Fruit fly (Drosophila melanogaster) whole organism, prepupa: Measurements from ENCODE around the gene CG15717.

Source experiments
- Blimp-1 ChIP-seq: fragments of 200-800 bp; sonication (Bioruptor generic); optimal IDR thresholded peaks from 3 replicates; lab custom pipeline; 2017; ENCODE audit warnings: missing biosample characterization, missing genetic modification characterization, mild to moderate bottlenecking, moderate library complexity, missing genetic modification reagents
- CG10631 ChIP-seq: fragments of 200-800 bp; sonication (Bioruptor generic); optimal IDR thresholded peaks from 2 replicates; lab custom pipeline; 2016; ENCODE audit warnings: missing biosample characterization, missing genetic modification characterization
- CG10669 ChIP-seq: fragments of 200-800 bp; sonication (Bioruptor generic); optimal IDR thresholded peaks from 3 replicates; lab custom pipeline; 2018; ENCODE audit warnings: missing biosample characterization, mild to moderate bottlenecking, missing genetic modification characterization, moderate library complexity
- CG11294 ChIP-seq: fragments of 200-800 bp; sonication (Bioruptor generic); IDR thresholded peaks from 2 replicates; pipeline ENCODE4 v1.3.6; 2022; ENCODE audit warnings: missing biosample characterization, missing genetic modification characterization
- CG11762 ChIP-seq: fragments of 200-800 bp; sonication (Bioruptor generic); optimal IDR thresholded peaks from 3 replicates; lab custom pipeline; 2016; ENCODE audit warnings: missing biosample characterization, missing genetic modification characterization; ENCODE audit not compliant: insufficient read depth
- CG1621 ChIP-seq: fragments of 200-800 bp; sonication (Bioruptor generic); optimal IDR thresholded peaks from 3 replicates; lab custom pipeline; 2018; ENCODE audit warnings: missing biosample characterization, mild to moderate bottlenecking, missing genetic modification characterization
- CG16779 ChIP-seq: fragments of 200-800 bp; sonication (Bioruptor generic); optimal IDR thresholded peaks from 3 replicates; lab custom pipeline; 2017; ENCODE audit warnings: missing biosample characterization, mild to moderate bottlenecking, missing genetic modification characterization
- CG3032 ChIP-seq: fragments of 200-800 bp; optimal IDR thresholded peaks from 2 replicates; lab custom pipeline; 2019; ENCODE audit warnings: missing biosample characterization, mild to moderate bottlenecking, missing genetic modification characterization, moderate library complexity
- CG31627 ChIP-seq: fragments of 200-800 bp; sonication (Bioruptor generic); optimal IDR thresholded peaks from 3 replicates; lab custom pipeline; 2016; ENCODE audit warnings: missing biosample characterization, missing genetic modification characterization
- CG32006 ChIP-seq: fragments of 200-800 bp; sonication (Bioruptor generic); optimal IDR thresholded peaks from 3 replicates; lab custom pipeline; 2017; ENCODE audit warnings: missing biosample characterization, mild to moderate bottlenecking, missing genetic modification characterization
- CG34406 ChIP-seq: fragments of 200-800 bp; sonication (Bioruptor generic); optimal IDR thresholded peaks from 3 replicates; lab custom pipeline; 2016; ENCODE audit warnings: missing biosample characterization, missing genetic modification characterization
- CG4318 ChIP-seq: fragments of 200-800 bp; sonication (Bioruptor generic); optimal IDR thresholded peaks from 3 replicates; lab custom pipeline; 2017; ENCODE audit warnings: missing biosample characterization, mild to moderate bottlenecking, missing genetic modification characterization
- CG6163 ChIP-seq: fragments of 200-800 bp; sonication (Bioruptor generic); IDR thresholded peaks from 3 replicates; pipeline ENCODE4 v1.3.6; 2022; ENCODE audit warnings: missing biosample characterization, missing genetic modification characterization
- CG6276 ChIP-seq: fragments of 200-800 bp; sonication (Bioruptor generic); optimal IDR thresholded peaks from 2 replicates; lab custom pipeline; 2017; ENCODE audit warnings: missing biosample characterization, mild to moderate bottlenecking, missing genetic modification characterization
- CG6792 ChIP-seq: fragments of 200-800 bp; sonication (Bioruptor generic); optimal IDR thresholded peaks from 3 replicates; lab custom pipeline; 2016; ENCODE audit warnings: missing biosample characterization, missing genetic modification characterization
- CG6808 ChIP-seq: fragments of 200-800 bp; sonication (Bioruptor generic); optimal IDR thresholded peaks from 3 replicates; lab custom pipeline; 2017; ENCODE audit warnings: missing biosample characterization, missing genetic modification characterization, mild to moderate bottlenecking, moderate library complexity, missing genetic modification reagents
- CG6854 ChIP-seq: fragments of 200-800 bp; sonication (Bioruptor generic); optimal IDR thresholded peaks from 2 replicates; lab custom pipeline; 2017; ENCODE audit warnings: missing biosample characterization, mild to moderate bottlenecking, missing genetic modification characterization
- CG8119 ChIP-seq: fragments of 200-800 bp; sonication (Bioruptor generic); IDR thresholded peaks from 3 replicates; pipeline ENCODE4 v1.3.6; 2022; ENCODE audit warnings: missing biosample characterization, missing genetic modification characterization
- CG8632 ChIP-seq: fragments of 200-800 bp; sonication (Bioruptor generic); optimal IDR thresholded peaks from 3 replicates; lab custom pipeline; 2016; ENCODE audit warnings: missing biosample characterization, missing genetic modification characterization
- CG9139 ChIP-seq: fragments of 200-800 bp; sonication (Bioruptor generic); optimal IDR thresholded peaks from 3 replicates; lab custom pipeline; 2017; ENCODE audit warnings: missing biosample characterization, mild to moderate bottlenecking, missing genetic modification characterization
- Eip75B ChIP-seq: fragments of 200-800 bp; sonication (Bioruptor generic); optimal IDR thresholded peaks from 3 replicates; lab custom pipeline; 2016; ENCODE audit warnings: missing biosample characterization, missing genetic modification characterization
- Ets21C ChIP-seq: fragments of 200-800 bp; sonication (Bioruptor generic); optimal IDR thresholded peaks from 3 replicates; lab custom pipeline; 2016; ENCODE audit warnings: missing biosample characterization, missing genetic modification characterization
- Gug ChIP-seq: fragments of 200-800 bp; sonication (Bioruptor generic); IDR thresholded peaks from 2 replicates; pipeline ENCODE4 v1.3.6; 2022; ENCODE audit warnings: missing biosample characterization, missing genetic modification characterization
- Hr38 ChIP-seq: sonication (Bioruptor generic); optimal IDR thresholded peaks from 2 replicates; lab custom pipeline; 2016; ENCODE audit warnings: missing biosample characterization, missing genetic modification characterization
- Hr39 ChIP-seq: fragments of 200-800 bp; sonication (Bioruptor generic); optimal IDR thresholded peaks from 2 replicates; lab custom pipeline; 2016; ENCODE audit warnings: missing biosample characterization, missing genetic modification characterization
- Hr4 ChIP-seq: fragments of 200-800 bp; sonication (Bioruptor generic); optimal IDR thresholded peaks from 3 replicates; lab custom pipeline; 2016; ENCODE audit warnings: missing biosample characterization, missing genetic modification characterization
- Lpt ChIP-seq: fragments of 200-800 bp; sonication (Bioruptor generic); optimal IDR thresholded peaks from 3 replicates; lab custom pipeline; 2016; ENCODE audit warnings: missing biosample characterization, missing genetic modification characterization
- Met ChIP-seq: fragments of 200-800 bp; sonication (Bioruptor generic); optimal IDR thresholded peaks from 3 replicates; lab custom pipeline; 2016; ENCODE audit warnings: missing biosample characterization, missing genetic modification characterization
- Smox ChIP-seq: fragments of 200-800 bp; sonication (Bioruptor generic); optimal IDR thresholded peaks from 3 replicates; lab custom pipeline; 2016; ENCODE audit warnings: missing biosample characterization, missing genetic modification characterization
- Sox14 ChIP-seq: fragments of 200-800 bp; sonication (Bioruptor generic); optimal IDR thresholded peaks from 3 replicates; lab custom pipeline; 2016; ENCODE audit warnings: missing biosample characterization, missing genetic modification characterization
- achi ChIP-seq: fragments of 200-800 bp; sonication (Bioruptor generic); optimal IDR thresholded peaks from 3 replicates; lab custom pipeline; 2016; ENCODE audit warnings: missing biosample characterization, missing genetic modification characterization
- dac ChIP-seq: fragments of 200-800 bp; sonication (Bioruptor generic); optimal IDR thresholded peaks from 2 replicates; lab custom pipeline; 2017; ENCODE audit warnings: missing biosample characterization, mild to moderate bottlenecking, missing genetic modification characterization
- dsx ChIP-seq: fragments of 200-800 bp; optimal IDR thresholded peaks from 3 replicates; lab custom pipeline; 2019; ENCODE audit warnings: missing biosample characterization, mild to moderate bottlenecking, missing genetic modification characterization, moderate library complexity; ENCODE audit not compliant: poor library complexity, severe bottlenecking
- eg ChIP-seq: fragments of 200-800 bp; sonication (Bioruptor generic); IDR thresholded peaks from 3 replicates; pipeline ENCODE4 v1.3.6; 2022; ENCODE audit warnings: missing biosample characterization, missing genetic modification characterization
- esn ChIP-seq: fragments of 200-800 bp; sonication (Bioruptor generic); optimal IDR thresholded peaks from 2 replicates; lab custom pipeline; 2016; ENCODE audit warnings: missing biosample characterization, mild to moderate bottlenecking, missing genetic modification characterization, moderate library complexity
- fkh ChIP-seq: fragments of 200-800 bp; sonication (Bioruptor generic); optimal IDR thresholded peaks from 3 replicates; lab custom pipeline; 2017; ENCODE audit warnings: missing biosample characterization, mild to moderate bottlenecking, missing genetic modification characterization, moderate library complexity
- lz ChIP-seq: fragments of 200-800 bp; sonication (Bioruptor generic); optimal IDR thresholded peaks from 3 replicates; lab custom pipeline; 2016; ENCODE audit warnings: missing biosample characterization, missing genetic modification characterization
- net ChIP-seq: fragments of 200-800 bp; sonication (Bioruptor generic); optimal IDR thresholded peaks from 3 replicates; lab custom pipeline; 2016; ENCODE audit warnings: missing biosample characterization, missing genetic modification characterization
- salr ChIP-seq, 2 experiments: fragments of 200-800 bp; sonication (Bioruptor generic); optimal IDR thresholded peaks; 3 replicates each; lab custom pipeline; 2016 to 2018; ENCODE audit warnings: missing biosample characterization in 2 of 2, missing genetic modification characterization in 2 of 2, mild to moderate bottlenecking in 1 of 2
- spab ChIP-seq: fragments of 200-800 bp; sonication (Bioruptor generic); optimal IDR thresholded peaks from 2 replicates; lab custom pipeline; 2017; ENCODE audit warnings: missing biosample characterization, mild to moderate bottlenecking, missing genetic modification characterization, missing genetic modification reagents
- ss ChIP-seq, 2 experiments: fragments of 200-800 bp; sonication (Bioruptor generic); optimal IDR thresholded peaks; 2 replicates in 1 of 2; 3 replicates in 1 of 2; lab custom pipeline; 2017 to 2018; ENCODE audit warnings: mild to moderate bottlenecking in 2 of 2, missing biosample characterization in 2 of 2, missing genetic modification characterization in 2 of 2, moderate library complexity in 1 of 2
- svp ChIP-seq: fragments of 200-800 bp; sonication (Bioruptor generic); peaks from one replicate; lab custom pipeline; 2016; ENCODE audit warnings: missing biosample characterization, missing genetic modification characterization
- topi ChIP-seq: fragments of 200-800 bp; sonication (Bioruptor generic); optimal IDR thresholded peaks from 3 replicates; lab custom pipeline; 2016; ENCODE audit warnings: missing biosample characterization, missing genetic modification characterization
- vri ChIP-seq: fragments of 200-800 bp; sonication (Bioruptor generic); optimal IDR thresholded peaks from 3 replicates; lab custom pipeline; 2016; ENCODE audit warnings: missing biosample characterization, mild to moderate bottlenecking, missing genetic modification characterization

Gene CG15717

DNA sequence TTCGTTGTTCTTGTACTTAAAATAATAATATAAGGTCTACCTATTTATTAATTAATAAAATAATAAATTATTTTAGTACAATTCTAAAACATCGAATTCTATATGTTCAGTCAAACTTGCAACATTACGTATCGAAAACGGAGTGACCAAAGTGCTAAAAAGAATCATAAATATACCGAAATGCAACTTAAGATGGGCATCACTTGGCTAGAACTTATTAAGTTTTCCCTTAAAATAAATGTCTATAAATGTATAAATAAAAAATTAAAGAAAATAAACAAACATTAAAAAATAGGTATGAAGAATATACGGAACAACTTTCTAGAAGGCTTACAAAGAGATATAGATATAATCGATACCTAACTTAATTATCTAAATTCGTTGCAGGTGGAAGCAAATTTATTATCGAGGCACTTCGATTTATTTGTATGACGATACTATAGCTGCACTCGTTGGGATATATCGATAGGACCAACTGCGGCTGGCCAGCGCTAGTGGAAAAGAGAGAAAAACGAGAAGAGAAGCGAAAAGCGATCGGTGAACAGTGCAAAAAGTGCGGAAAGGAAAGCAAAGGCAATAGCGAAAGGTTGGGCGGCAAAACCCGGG lies 38.0 kb upstream of the CG15717 start, which contains the start of gene lic:
Gene lic (plus strand): TSS at position 490 of the 606 bp plus-strand sequence.
- TF ChIP-seq Blimp-1 (GFP tag; lab: Kevin White, UChicago) (no peak), svp (GFP tag; lab: Kevin White, UChicago) (peak; percentile 6), CG16779 (no peak), CG8119 (GFP tag; lab: Robert Waterston, UW) (no peak), CG6808 (GFP tag; lab: Kevin White, UChicago) (peak; percentile 92), Eip75B (GFP tag; lab: Kevin White, UChicago) (no peak)

DNA sequence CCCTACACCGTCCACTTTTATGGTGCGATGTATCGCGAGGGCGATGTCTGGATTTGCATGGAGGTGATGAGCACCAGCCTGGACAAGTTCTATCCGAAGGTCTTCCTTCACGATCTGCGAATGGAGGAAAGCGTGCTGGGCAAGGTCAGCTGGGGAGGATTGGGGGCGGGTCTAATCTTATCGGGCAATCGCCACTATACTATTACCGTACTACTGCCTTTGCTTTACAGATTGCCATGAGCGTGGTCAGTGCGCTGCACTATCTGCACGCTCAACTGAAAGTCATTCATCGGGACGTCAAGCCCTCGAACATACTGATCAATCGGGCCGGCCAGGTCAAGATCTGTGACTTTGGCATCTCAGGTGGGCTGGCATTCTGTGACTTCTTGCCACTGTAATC lies 36.9 kb upstream of the CG15717 start:
- TF ChIP-seq net (no peak), CG3032 (tag; lab: Kevin White, UChicago) (no peak), Hr39 (GFP tag; lab: Kevin White, UChicago) (no peak), Lpt (no peak), lz (GFP tag; lab: Kevin White, UChicago) (no peak), Blimp-1 (GFP tag; lab: Kevin White, UChicago) (no peak), dac (no peak), Hr38 (no peak), topi (GFP tag; lab: Kevin White, UChicago) (no peak), CG31627 (GFP tag; lab: Kevin White, UChicago) (no peak), CG10631 (GFP tag; lab: Kevin White, UChicago) (no peak), esn (GFP tag; lab: Kevin White, UChicago) (no peak), eg (GFP tag; lab: Robert Waterston, UW) (no peak), Gug (GFP tag; lab: Robert Waterston, UW) (no peak), Ets21C (no peak), CG8119 (GFP tag; lab: Robert Waterston, UW) (no peak), Sox14 (GFP tag; lab: Kevin White, UChicago) (no peak), CG6276 (GFP tag; lab: Kevin White, UChicago) (no peak)

DNA sequence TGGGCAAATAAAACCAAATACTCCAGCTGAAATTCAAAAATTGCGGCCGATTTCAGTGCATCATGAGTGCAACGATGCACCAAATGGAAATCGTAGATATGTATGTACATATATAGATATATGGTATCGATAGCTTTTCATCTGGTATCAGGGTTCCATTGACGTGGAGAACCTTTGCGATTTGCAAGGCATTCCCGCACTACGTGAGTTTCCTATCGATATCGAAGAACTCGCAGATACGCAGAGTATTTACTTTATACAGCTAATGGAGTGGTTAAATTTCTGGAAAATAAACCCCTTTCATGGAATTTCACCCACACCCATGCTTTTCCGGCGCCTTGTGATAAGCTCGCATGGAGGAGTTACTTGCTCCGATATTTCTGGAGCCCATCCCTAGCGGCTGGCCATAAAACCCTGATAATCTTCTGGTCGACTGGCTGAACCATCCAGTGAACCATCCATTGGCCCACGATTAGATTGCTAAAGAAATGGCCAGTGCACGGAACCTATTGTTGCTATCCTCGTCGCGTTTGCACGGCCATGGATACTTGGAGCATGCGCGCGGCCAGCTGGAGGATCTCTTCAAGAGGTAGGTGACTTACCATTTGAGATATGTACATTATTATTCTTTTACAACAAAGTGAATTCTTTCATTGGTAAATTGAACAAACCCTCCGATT lies 34.5 kb upstream of the CG15717 start, which contains the start of gene CG2200:
Gene CG2200 (plus strand): TSS at position 215 of the 680 bp plus-strand sequence.
- TF ChIP-seq CG6163 (GFP tag; lab: Robert Waterston, UW) (peak; percentile 70), vri (GFP tag; lab: Kevin White, UChicago) (peak; percentile 68), spab (GFP tag; lab: Kevin White, UChicago) (no peak), Eip75B (GFP tag; lab: Kevin White, UChicago) (peak; percentile 64), fkh (peak; percentile 50), CG34406 (GFP tag; lab: Kevin White, UChicago) (peak; percentile 60), CG11294 (GFP tag; lab: Robert Waterston, UW) (peak; percentile 53; the same call in 1 of the 2 replicates), CG32006 (GFP tag; lab: Kevin White, UChicago) (peak; percentile 58), topi (GFP tag; lab: Kevin White, UChicago) (peak; percentile 78), CG6854 (GFP tag; lab: Kevin White, UChicago) (peak; percentile 29), Met (GFP tag; lab: Kevin White, UChicago) (peak; percentile 73), Hr4 (GFP tag; lab: Kevin White, UChicago) (peak; percentile 70), CG1621 (peak; percentile 38), CG6276 (GFP tag; lab: Kevin White, UChicago) (no peak), Smox (peak; percentile 77), ss (GFP tag; optimal IDR thresholded peaks at IDR 0.05; lab: Kevin White, UChicago) (no peak), CG8119 (GFP tag; lab: Robert Waterston, UW) (peak; percentile 57; the same call in 2 of the 3 replicates), dac (peak; percentile 8), CG8632 (peak; percentile 57), salr (GFP tag; optimal IDR thresholded peaks at IDR 0.05; lab: Kevin White, UChicago) (peak in 1 of 2 experiments; percentile 19), Lpt (peak; percentile 13), dsx (peak; percentile 22), CG9139 (no peak), lz (GFP tag; lab: Kevin White, UChicago) (peak; percentile 78), Hr38 (no peak), CG4318 (no peak), eg (GFP tag; lab: Robert Waterston, UW) (peak; percentile 74), achi (GFP tag; lab: Kevin White, UChicago) (peak; percentile 69), CG10669 (GFP tag; lab: Kevin White, UChicago) (peak; percentile 58), esn (GFP tag; lab: Kevin White, UChicago) (peak; percentile 84), CG6792 (GFP tag; lab: Kevin White, UChicago) (peak; percentile 76), Hr39 (GFP tag; lab: Kevin White, UChicago) (peak; percentile 72), CG11762 (peak; percentile 44)
